Fruit fly (Drosophila melanogaster) whole organism, embryonic: Measurements from ENCODE around the gene Sk2.

Experiments
- Blimp-1 ChIP-seq: fragments of 200-800 bp; sonication (Bioruptor generic); optimal IDR thresholded peaks from 3 replicates; lab custom pipeline; 2018; ENCODE audit warnings: missing biosample characterization, missing genetic modification characterization, mild to moderate bottlenecking, moderate library complexity, missing genetic modification reagents
- CG12299 ChIP-seq: fragments of 200-800 bp; sonication (Bioruptor generic); optimal IDR thresholded peaks from 2 replicates; lab custom pipeline; 2018; ENCODE audit warnings: missing biosample characterization, mild to moderate bottlenecking, missing genetic modification characterization
- CG1233 ChIP-seq: fragments of 200-800 bp; sonication (Bioruptor generic); optimal IDR thresholded peaks from 4 replicates; lab custom pipeline; 2018; ENCODE audit warnings: missing biosample characterization, mild to moderate bottlenecking, missing genetic modification characterization
- CG14710 ChIP-seq: fragments of 200-800 bp; sonication (Bioruptor generic); optimal IDR thresholded peaks from 3 replicates; lab custom pipeline; 2019; ENCODE audit warnings: missing biosample characterization, mild to moderate bottlenecking, missing genetic modification characterization, moderate library complexity
- CG15514 ChIP-seq: fragments of 200-800 bp; sonication (Bioruptor generic); optimal IDR thresholded peaks from 3 replicates; lab custom pipeline; 2017; ENCODE audit warnings: missing biosample characterization, missing genetic modification characterization, mild to moderate bottlenecking, moderate library complexity, missing genetic modification reagents
- CG1603 ChIP-seq: fragments of 200-800 bp; sonication (Bioruptor generic); optimal IDR thresholded peaks from 2 replicates; lab custom pipeline; 2019; ENCODE audit warnings: missing biosample characterization, mild to moderate bottlenecking, missing genetic modification characterization, moderate library complexity
- CG17328 ChIP-seq: fragments of 200-800 bp; sonication (Bioruptor generic); IDR thresholded peaks from 2 replicates; pipeline ENCODE4 v1.3.6; 2022; ENCODE audit warnings: missing biosample characterization, missing genetic modification characterization
- CG1832 ChIP-seq: fragments of 200-800 bp; sonication (Bioruptor generic); optimal IDR thresholded peaks from 2 replicates; lab custom pipeline; 2017; ENCODE audit warnings: missing biosample characterization, mild to moderate bottlenecking, missing genetic modification characterization, inconsistent platforms
- CG2116 ChIP-seq: fragments of 200-800 bp; sonication (Bioruptor generic); optimal IDR thresholded peaks from 3 replicates; lab custom pipeline; 2018; ENCODE audit warnings: missing biosample characterization, mild to moderate bottlenecking, missing genetic modification characterization
- CG2199 ChIP-seq: fragments of 200-800 bp; sonication (Bioruptor generic); IDR thresholded peaks from 3 replicates; pipeline ENCODE4 v1.3.6; 2022; ENCODE audit warnings: missing biosample characterization, missing genetic modification characterization
- CG30431 ChIP-seq: fragments of 200-800 bp; sonication (Bioruptor generic); optimal IDR thresholded peaks from 2 replicates; lab custom pipeline; 2017; ENCODE audit warnings: missing biosample characterization, missing genetic modification characterization
- CG3726 ChIP-seq: fragments of 200-800 bp; sonication (Bioruptor generic); IDR thresholded peaks from 3 replicates; pipeline ENCODE4, ENCODE4 v1.3.6; 2022; ENCODE audit warnings: missing biosample characterization, missing genetic modification characterization
- CG4360 ChIP-seq: fragments of 200-800 bp; sonication (Bioruptor generic); IDR thresholded peaks from 2 replicates; pipeline ENCODE4 v1.3.6; 2022; ENCODE audit warnings: missing biosample characterization, missing genetic modification characterization
- CG7556 ChIP-seq: fragments of 200-800 bp; sonication (Bioruptor generic); optimal IDR thresholded peaks from 2 replicates; lab custom pipeline; 2017; ENCODE audit warnings: missing biosample characterization, mild to moderate bottlenecking, missing genetic modification characterization
- CG7928 ChIP-seq: fragments of 200-800 bp; sonication (Bioruptor generic); optimal IDR thresholded peaks from 2 replicates; lab custom pipeline; 2017; ENCODE audit warnings: missing biosample characterization, mild to moderate bottlenecking, missing genetic modification characterization
- CG9817 ChIP-seq: fragments of 200-800 bp; sonication (Bioruptor generic); optimal IDR thresholded peaks from 2 replicates; lab custom pipeline; 2018; ENCODE audit warnings: missing biosample characterization, mild to moderate bottlenecking, missing genetic modification characterization, moderate library complexity
- Camta ChIP-seq: fragments of 200-800 bp; sonication (Bioruptor generic); optimal IDR thresholded peaks from 2 replicates; lab custom pipeline; 2016; ENCODE audit warnings: missing biosample characterization, missing genetic modification characterization
- Deaf1 ChIP-seq: fragments of 200-800 bp; optimal IDR thresholded peaks from 3 replicates; lab custom pipeline; 2019; ENCODE audit warnings: missing biosample characterization, mild to moderate bottlenecking, missing genetic modification characterization, moderate library complexity
- Fer2 ChIP-seq: fragments of 200-800 bp; sonication (Bioruptor generic); optimal IDR thresholded peaks from 2 replicates; lab custom pipeline; 2018; ENCODE audit warnings: missing biosample characterization, mild to moderate bottlenecking, missing genetic modification characterization, moderate library complexity
- Fer3 ChIP-seq: fragments of 200-800 bp; sonication (Bioruptor generic); optimal IDR thresholded peaks from 2 replicates; lab custom pipeline; 2018; ENCODE audit warnings: missing biosample characterization, mild to moderate bottlenecking, missing genetic modification characterization, moderate library complexity
- Gsc ChIP-seq: fragments of 200-800 bp; sonication (Bioruptor generic); IDR thresholded peaks from 2 replicates; pipeline ENCODE4 v1.3.6; 2022; ENCODE audit warnings: missing biosample characterization, missing genetic modification characterization
- Hey ChIP-seq: fragments of 200-800 bp; sonication (Bioruptor generic); optimal IDR thresholded peaks from 3 replicates; lab custom pipeline; 2018; ENCODE audit warnings: missing biosample characterization, mild to moderate bottlenecking, missing genetic modification characterization
- Lpt ChIP-seq: fragments of >200 bp; optimal IDR thresholded peaks from 2 replicates; lab custom pipeline; 2018; ENCODE audit warnings: missing biosample characterization, missing genetic modification characterization
- Med ChIP-seq: fragments of 200-800 bp; sonication (Bioruptor generic); peaks from one replicate; lab custom pipeline; 2016; ENCODE audit warnings: missing biosample characterization, missing genetic modification characterization, mild to moderate bottlenecking, inconsistent platforms, moderate library complexity
- Meics ChIP-seq: fragments of 200-800 bp; sonication (Bioruptor generic); optimal IDR thresholded peaks from 2 replicates; lab custom pipeline; 2017; ENCODE audit warnings: missing biosample characterization, mild to moderate bottlenecking, missing genetic modification characterization
- Oli ChIP-seq: fragments of 200-800 bp; sonication (Bioruptor generic); optimal IDR thresholded peaks from 2 replicates; lab custom pipeline; 2018; ENCODE audit warnings: missing biosample characterization, mild to moderate bottlenecking, missing genetic modification characterization, moderate library complexity
- Scr ChIP-seq: fragments of 200-800 bp; sonication (Bioruptor generic); IDR thresholded peaks from 2 replicates; pipeline ENCODE4 v1.3.6; 2022; ENCODE audit warnings: missing biosample characterization, missing genetic modification characterization; ENCODE audit not compliant: partially characterized antibody
- Sox102F ChIP-seq: fragments of 200-800 bp; sonication (Bioruptor generic); optimal IDR thresholded peaks from 2 replicates; lab custom pipeline; 2018; ENCODE audit warnings: missing biosample characterization, mild to moderate bottlenecking, missing genetic modification characterization, moderate library complexity
- bbx ChIP-seq: fragments of 200-800 bp; sonication (Bioruptor generic); IDR thresholded peaks from 2 replicates; pipeline ENCODE4 v1.3.6; 2022; ENCODE audit warnings: missing biosample characterization, missing genetic modification characterization; ENCODE audit not compliant: partially characterized antibody
- ci ChIP-seq: fragments of 200-800 bp; sonication (Bioruptor generic); IDR thresholded peaks from 3 replicates; pipeline ENCODE4 v1.3.6; 2022; ENCODE audit warnings: missing biosample characterization, missing genetic modification characterization
- crc ChIP-seq: fragments of 200-800 bp; sonication (Bioruptor generic); optimal IDR thresholded peaks from 2 replicates; lab custom pipeline; 2016; ENCODE audit warnings: missing biosample characterization, missing genetic modification characterization
- dan ChIP-seq: fragments of 200-800 bp; sonication (Bioruptor generic); IDR thresholded peaks from 2 replicates; pipeline ENCODE4 v1.3.6; 2022; ENCODE audit warnings: missing biosample characterization, missing genetic modification characterization
- danr ChIP-seq: fragments of 200-800 bp; sonication (Bioruptor generic); IDR thresholded peaks from 2 replicates; pipeline ENCODE4 v1.3.6; 2022; ENCODE audit warnings: missing biosample characterization, missing genetic modification characterization
- esg ChIP-seq: fragments of 200-800 bp; sonication (Bioruptor generic); conservative IDR thresholded peaks from 2 replicates; pipeline ENCODE4 v1.3.6; 2022; ENCODE audit warnings: missing biosample characterization, missing genetic modification characterization
- ewg ChIP-seq: fragments of 200-800 bp; sonication (Bioruptor generic); optimal IDR thresholded peaks from 3 replicates; lab custom pipeline; 2017; ENCODE audit warnings: mild to moderate bottlenecking, missing biosample characterization, missing genetic modification reagents, missing genetic modification characterization
- eyg ChIP-seq: fragments of 200-800 bp; sonication (Bioruptor generic); optimal IDR thresholded peaks from 3 replicates; lab custom pipeline; 2016; ENCODE audit warnings: missing biosample characterization, missing genetic modification characterization
- fd64A ChIP-seq: fragments of 200-800 bp; sonication (Bioruptor generic); optimal IDR thresholded peaks from 3 replicates; lab custom pipeline; 2018; ENCODE audit warnings: missing biosample characterization, mild to moderate bottlenecking, missing genetic modification characterization
- fu2 ChIP-seq: fragments of 200-800 bp; sonication (Bioruptor generic); optimal IDR thresholded peaks from 2 replicates; lab custom pipeline; 2016; ENCODE audit warnings: missing biosample characterization, missing genetic modification characterization
- gro ChIP-seq: fragments of 200-800 bp; sonication (Bioruptor generic); optimal IDR thresholded peaks from 2 replicates; lab custom pipeline; 2016; ENCODE audit warnings: missing biosample characterization, missing genetic modification characterization
- gt ChIP-seq: fragments of 200-800 bp; sonication (Bioruptor generic); IDR thresholded peaks from 2 replicates; pipeline ENCODE4 v1.3.6; 2022; ENCODE audit warnings: missing biosample characterization, missing genetic modification characterization
- kni ChIP-seq: fragments of 200-800 bp; sonication (Bioruptor generic); optimal IDR thresholded peaks from 3 replicates; lab custom pipeline; 2017; ENCODE audit warnings: mild to moderate bottlenecking, missing biosample characterization, missing genetic modification reagents, missing genetic modification characterization
- lilli ChIP-seq: fragments of 200-800 bp; sonication (Bioruptor generic); optimal IDR thresholded peaks from 3 replicates; lab custom pipeline; 2016; ENCODE audit warnings: missing biosample characterization, missing genetic modification characterization
- org-1 ChIP-seq: fragments of 200-800 bp; sonication (Bioruptor generic); optimal IDR thresholded peaks from 2 replicates; lab custom pipeline; 2017; ENCODE audit warnings: missing biosample characterization, missing genetic modification characterization
- otp ChIP-seq: fragments of 200-800 bp; sonication (Bioruptor generic); IDR thresholded peaks from 3 replicates; pipeline ENCODE4, ENCODE4 v1.3.6; 2022; ENCODE audit warnings: missing biosample characterization, missing genetic modification characterization
- stc ChIP-seq: fragments of 200-800 bp; sonication (Bioruptor generic); IDR thresholded peaks from 2 replicates; pipeline ENCODE4 v1.3.6; 2022; ENCODE audit warnings: missing biosample characterization, missing genetic modification characterization
- stwl ChIP-seq: fragments of 200-800 bp; sonication (Bioruptor generic); optimal IDR thresholded peaks from 3 replicates; lab custom pipeline; 2018; ENCODE audit warnings: missing biosample characterization, mild to moderate bottlenecking, missing genetic modification characterization, moderate library complexity
- tap ChIP-seq: fragments of 200-800 bp; optimal IDR thresholded peaks from 3 replicates; lab custom pipeline; 2019; ENCODE audit warnings: missing biosample characterization, mild to moderate bottlenecking, missing genetic modification characterization, moderate library complexity
- zf30C ChIP-seq: fragments of 200-800 bp; sonication (Bioruptor generic); optimal IDR thresholded peaks from 3 replicates; lab custom pipeline; 2018; ENCODE audit warnings: missing biosample characterization, mild to moderate bottlenecking, missing genetic modification characterization
- zfh1 ChIP-seq: fragments of 200-800 bp; sonication (Bioruptor generic); IDR thresholded peaks from 3 replicates; pipeline ENCODE4 v1.3.6; 2022; ENCODE audit warnings: missing biosample characterization, missing genetic modification characterization

The Sk2 gene

DNA sequence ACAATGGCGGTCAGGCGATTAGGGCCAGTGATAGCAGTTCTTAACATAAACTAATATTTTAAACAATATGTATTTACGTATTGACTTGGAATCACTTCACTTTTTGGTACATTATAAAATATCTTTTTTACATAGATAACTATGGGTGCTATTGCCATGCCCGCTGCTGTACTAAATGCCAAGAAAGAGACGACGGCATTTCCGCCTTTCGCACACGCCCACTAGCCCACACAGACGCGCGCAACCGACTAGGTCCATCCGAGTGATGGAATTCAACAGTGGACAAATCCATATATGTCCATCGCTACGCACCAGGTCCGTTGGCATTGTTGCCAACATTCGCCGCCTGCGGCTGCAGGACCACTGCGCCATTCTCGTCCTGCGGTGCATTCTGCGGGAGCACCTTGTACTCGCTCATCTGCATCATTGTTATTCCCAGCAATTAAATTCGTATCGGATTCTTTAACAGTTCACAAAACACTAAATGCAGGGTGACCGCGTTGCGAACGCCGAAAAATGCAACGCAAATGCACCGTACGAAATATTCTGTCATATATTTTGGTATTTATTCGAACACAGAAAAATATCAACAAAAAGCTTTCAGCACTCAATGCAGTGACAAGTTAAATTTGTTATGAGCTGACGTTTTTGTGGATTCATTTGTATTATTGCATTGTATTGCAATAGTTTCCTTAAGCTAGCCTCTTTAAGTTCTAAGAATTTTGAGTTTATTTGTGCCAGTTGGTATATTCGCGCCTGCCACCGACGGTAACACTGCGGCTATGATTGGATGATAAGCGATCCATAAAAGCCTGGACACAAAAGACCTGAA lies at the start of gene Sk2, which contains the start of gene scramb2 (continued):
- TF ChIP-seq stc (GFP tag; lab: Robert Waterston, UW), result peak; percentile 94
- TF ChIP-seq Meics (GFP tag; lab: Kevin White, UChicago), result peak; percentile 96
- TF ChIP-seq zf30C (GFP tag; lab: Kevin White, UChicago), result peak; percentile 55
- peak; percentile 80 for TF ChIP-seq Camta
- peak; percentile 91 for TF ChIP-seq Fer2 (tag; lab: Kevin White, UChicago)
- peak; percentile 94 for TF ChIP-seq tap (tag; lab: Kevin White, UChicago)
- peak; percentile 72 for TF ChIP-seq kni (GFP tag; lab: Kevin White, UChicago)
- TF ChIP-seq stwl (tag; lab: Kevin White, UChicago), result peak; percentile 55
- TF ChIP-seq fd64A (GFP tag; lab: Kevin White, UChicago), result peak; percentile 95
- TF ChIP-seq CG12299 (tag; lab: Kevin White, UChicago), result peak; percentile 95
- TF ChIP-seq Med, result peak; percentile 98
- TF ChIP-seq fu2 (GFP tag; lab: Kevin White, UChicago), result peak; percentile 66
- TF ChIP-seq zfh1 (GFP tag; lab: Robert Waterston, UW), result peak; percentile 95
- peak; percentile 92 for TF ChIP-seq org-1 (GFP tag; lab: Kevin White, UChicago)
- TF ChIP-seq ewg, result peak; percentile 87
- TF ChIP-seq ci (GFP tag; lab: Robert Waterston, UW), result peak; percentile 97
- peak; percentile 95 for TF ChIP-seq CG17328
- TF ChIP-seq otp (GFP tag; lab: Robert Waterston, UW), result peak; percentile 93
- peak; percentile 7 for TF ChIP-seq CG1832 (GFP tag; lab: Kevin White, UChicago)
- peak; percentile 95 for TF ChIP-seq Sox102F (GFP tag; lab: Kevin White, UChicago)
- TF ChIP-seq Hey (tag; lab: Kevin White, UChicago), result peak; percentile 73
- TF ChIP-seq CG14710, result peak; percentile 83
- TF ChIP-seq CG2199, result peak; percentile 94
- peak; percentile 95 for TF ChIP-seq CG7556
- TF ChIP-seq CG30431, result peak; percentile 94
- peak; percentile 78 for TF ChIP-seq Gsc (GFP tag; lab: Robert Waterston, UW)
- peak; percentile 74; the same call in 1 of the 2 replicates for TF ChIP-seq dan (GFP tag; lab: Robert Waterston, UW)
- peak; percentile 90 for TF ChIP-seq CG15514 (GFP tag; lab: Kevin White, UChicago)
- TF ChIP-seq CG9817 (tag; lab: Kevin White, UChicago), result peak; percentile 94
- peak; percentile 91 for TF ChIP-seq CG3726 (GFP tag; lab: Robert Waterston, UW)
- TF ChIP-seq CG1603, result peak; percentile 90
- peak; percentile 76 for TF ChIP-seq Deaf1 (tag; lab: Kevin White, UChicago)
- TF ChIP-seq eyg (GFP tag; lab: Kevin White, UChicago), result peak; percentile 73
- TF ChIP-seq Lpt (GFP tag; lab: Kevin White, UChicago), result no peak
- TF ChIP-seq crc (GFP tag; lab: Kevin White, UChicago), result peak; percentile 81
- peak; percentile 89 for TF ChIP-seq gro (GFP tag; lab: Kevin White, UChicago)
- no peak for TF ChIP-seq Scr (GFP tag; lab: Robert Waterston, UW)
- peak; percentile 75 for TF ChIP-seq CG4360
- peak; percentile 83 for TF ChIP-seq gt (GFP tag; lab: Robert Waterston, UW)
- TF ChIP-seq CG7928 (GFP tag; lab: Kevin White, UChicago), result peak; percentile 73
- peak; percentile 72 for TF ChIP-seq CG2116 (GFP tag; lab: Kevin White, UChicago)
- peak; percentile 94 for TF ChIP-seq CG1233 (GFP tag; lab: Kevin White, UChicago)
- peak; percentile 91 for TF ChIP-seq Blimp-1
- peak; percentile 91 for TF ChIP-seq danr
- TF ChIP-seq lilli, result peak; percentile 93
- peak; percentile 95 for TF ChIP-seq Oli (tag; lab: Kevin White, UChicago)
- TF ChIP-seq Fer3 (tag; lab: Kevin White, UChicago), result peak; percentile 94
- peak; percentile 92 for TF ChIP-seq esg (GFP tag; lab: Robert Waterston, UW)
- TF ChIP-seq bbx (GFP tag; lab: Robert Waterston, UW), result no peak
